Worm (Caenorhabditis elegans): ENCODE results near the gene clec-162.
A peak's percentile ranks its signal among the peaks of the same experiment; 100 is the strongest.

ce11 chrIII:9697323-9697722 is 27.7 kb downstream of the clec-162 start:
- TF ChIP-seq flt-1 (GFP tag; IDR thresholded peaks at IDR 0.05): no peak
- TF ChIP-seq ama-1 (optimal IDR thresholded peaks at IDR 0.05): no peak
- TF ChIP-seq scrt-1 (GFP tag; IDR thresholded peaks at IDR 0.05): no peak
- TF ChIP-seq F13C5.2 (tag; optimal IDR thresholded peaks at IDR 0.05): no peak
- no peak for TF ChIP-seq tbx-37 (GFP tag; conservative IDR thresholded peaks at IDR 0.05)
- TF ChIP-seq B0310.2 (tag; optimal IDR thresholded peaks at IDR 0.05): no peak
- no peak for TF ChIP-seq tbx-11 (GFP tag; IDR thresholded peaks at IDR 0.05)
- peak; percentile 60 for TF ChIP-seq hmg-4 (GFP tag; optimal IDR thresholded peaks at IDR 0.05)
- TF ChIP-seq ceh-36 (tag; optimal IDR thresholded peaks at IDR 0.05): no peak
- TF ChIP-seq hnd-1 (tag; optimal IDR thresholded peaks at IDR 0.05): no peak
